Worm (Caenorhabditis elegans) whole organism, L4 larva: ENCODE results near the gene pptr-1.

Experiments used
- aly-2 ChIP-seq: sonication (generic microtip); optimal IDR thresholded peaks from 2 replicates; lab custom pipeline; 2018; ENCODE audit warnings: missing biosample characterization, missing genetic modification characterization
- ceh-32 ChIP-seq: sonication (generic microtip); optimal IDR thresholded peaks from 2 replicates; lab custom pipeline; 2016; ENCODE audit warnings: mild to moderate bottlenecking, missing genetic modification characterization, missing compliant biosample characterization; ENCODE audit not compliant: poor library complexity
- ceh-82 ChIP-seq: sonication (generic microtip); optimal IDR thresholded peaks from 2 replicates; lab custom pipeline; 2017; ENCODE audit warnings: missing biosample characterization, missing genetic modification characterization
- lin-15B ChIP-seq: fragments of 150-350 bp; sonication (generic microtip); optimal IDR thresholded peaks from 3 replicates; lab custom pipeline; 2014; ENCODE audit warnings: missing biosample characterization, missing genetic modification characterization
- nhr-10 ChIP-seq: fragments of 150-350 bp; optimal IDR thresholded peaks from 2 replicates; lab custom pipeline; 2014; ENCODE audit warnings: missing biosample characterization, missing genetic modification characterization
- unc-130 ChIP-seq: sonication (generic microtip); optimal IDR thresholded peaks from 2 replicates; lab custom pipeline; 2016; ENCODE audit warnings: missing genetic modification reagents, missing genetic modification characterization, missing compliant biosample characterization
- zag-1 ChIP-seq: fragments of 150-350 bp; optimal IDR thresholded peaks from 2 replicates; lab custom pipeline; 2014; ENCODE audit warnings: missing biosample characterization, missing genetic modification characterization

DNA sequence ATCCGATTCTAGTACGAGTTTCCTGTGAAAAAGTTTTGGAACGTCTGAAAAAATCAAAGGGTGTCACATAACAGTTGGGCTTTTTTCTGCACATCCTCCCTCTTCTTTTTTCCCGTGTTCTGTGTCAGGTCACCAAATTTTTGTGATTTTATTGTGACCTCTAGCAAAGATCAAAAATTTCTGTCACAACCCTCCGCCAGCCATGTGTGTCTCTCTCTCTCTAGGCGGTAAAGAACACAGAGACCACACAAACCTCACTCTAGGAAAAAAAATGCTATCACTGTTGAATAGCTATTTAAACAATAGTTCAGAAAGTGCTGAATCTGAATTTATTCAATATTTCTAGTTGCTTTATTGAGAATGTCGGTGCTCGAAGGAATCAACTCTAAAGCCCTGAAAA is 33.3 kb downstream of the pptr-1 start, which contains the start of gene gst-44:
- TF ChIP-seq ceh-82 (tag; lab: Kevin White, UChicago) (no peak), zag-1 (no peak), nhr-10 (no peak), aly-2 (tag; lab: Kevin White, UChicago) (no peak), ceh-32 (tag; lab: Kevin White, UChicago) (no peak), lin-15B (tag; lab: Kevin White, UChicago) (no peak), unc-130 (GFP tag; lab: Kevin White, UChicago) (no peak)
